Worm (Caenorhabditis elegans) whole organism, L4 larva: ENCODE measurements around the gene C25F9.5.

Source experiments
- ama-1 ChIP-seq: fragments of 150-350 bp; optimal IDR thresholded peaks from 2 replicates; lab custom pipeline; 2014; ENCODE audit warnings: inconsistent platforms, mixed read lengths
- nhr-6 ChIP-seq: fragments of 150-350 bp; optimal IDR thresholded peaks from 2 replicates; lab custom pipeline; 2014; ENCODE audit warnings: missing biosample characterization, missing genetic modification characterization
- snpc-4 ChIP-seq: fragments of 150-350 bp; optimal IDR thresholded peaks from 2 replicates; lab custom pipeline; 2014; ENCODE audit warnings: missing biosample characterization, missing genetic modification characterization

DNA sequence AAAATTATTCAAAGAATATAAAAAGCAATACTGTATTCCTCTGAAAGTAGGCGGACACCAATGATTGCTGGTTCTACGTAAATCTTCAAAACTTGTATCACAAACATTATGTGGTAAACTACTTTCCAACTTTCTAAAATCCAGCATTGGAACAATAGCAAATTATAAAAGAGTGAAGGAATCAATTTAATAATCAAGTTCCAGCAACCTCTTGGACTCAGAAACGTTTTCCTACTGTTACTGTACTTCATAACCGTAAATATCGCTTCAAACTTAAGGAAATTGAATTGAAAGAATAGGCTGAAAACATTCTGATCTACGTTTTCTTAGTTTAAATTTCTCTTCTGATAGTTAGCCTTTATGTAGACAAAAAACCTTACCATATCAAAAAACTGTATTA is 7.0 kb downstream of the C25F9.5 start:
- TF ChIP-seq snpc-4 (no peak), nhr-6 (tag; lab: Kevin White, UChicago) (no peak), ama-1 (lab: Kevin White, UChicago) (no peak)
